Worm (Caenorhabditis elegans): Measurements from ENCODE around the gene F59E12.6.

DNA sequence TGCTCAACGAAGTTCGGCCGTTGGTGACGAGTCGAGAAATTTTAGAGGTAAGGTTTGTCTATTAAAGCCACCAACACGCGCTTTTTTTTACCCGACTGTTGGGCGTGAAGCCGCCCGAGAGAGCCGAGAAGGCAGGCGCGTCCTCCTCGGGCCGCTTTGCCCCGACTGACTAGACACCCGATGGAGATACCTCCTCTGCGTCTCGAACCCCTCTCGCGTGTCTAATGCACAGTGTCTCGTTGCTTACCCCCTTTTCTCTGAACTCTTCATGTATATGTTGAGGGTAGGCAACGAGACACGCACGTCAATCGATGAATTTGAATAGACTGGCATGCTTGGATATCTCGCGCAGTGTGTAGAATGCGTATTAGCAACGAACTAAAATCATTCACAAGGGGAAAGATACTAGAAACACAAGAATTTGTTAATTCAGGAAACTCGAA, 31.0 kb upstream of the F59E12.6 start:
- TF ChIP-seq dao-5 (tag; optimal IDR thresholded peaks at IDR 0.05) (peak; percentile 69), him-1 (tag; optimal IDR thresholded peaks at IDR 0.05) (peak; percentile 84), W03F9.2 (tag; optimal IDR thresholded peaks at IDR 0.05) (no peak)

Measured in whole organism, L4/young adult.